Worm (Caenorhabditis elegans) whole organism, L4 larva: ENCODE data around the gene M02D8.7.

Experiments used
- F37D6.2 ChIP-seq: sonication (generic microtip); optimal IDR thresholded peaks from 2 replicates; lab custom pipeline; 2016; ENCODE audit warnings: mild to moderate bottlenecking, missing genetic modification characterization, missing compliant biosample characterization
- R02D3.7 ChIP-seq: fragments of 150-350 bp; sonication (generic microtip); optimal IDR thresholded peaks from 3 replicates; lab custom pipeline; 2014; ENCODE audit warnings: missing biosample characterization, missing genetic modification characterization
- Y48G9A.11 ChIP-seq: fragments of 200-800 bp; sonication (Bioruptor generic); IDR thresholded peaks from 2 replicates; pipeline ENCODE4 v1.3.6; 2022; ENCODE audit warnings: missing genetic modification reagents, missing genetic modification characterization, missing compliant biosample characterization
- ZK337.2 ChIP-seq: fragments of 200-800 bp; sonication (Bioruptor generic); IDR thresholded peaks from 2 replicates; pipeline ENCODE4 v1.3.6; 2022; ENCODE audit warnings: missing genetic modification reagents, missing genetic modification characterization, missing compliant biosample characterization
- attf-4 ChIP-seq: sonication (generic microtip); optimal IDR thresholded peaks from 3 replicates; lab custom pipeline; 2017; ENCODE audit warnings: missing biosample characterization, missing genetic modification characterization
- ceh-28 ChIP-seq: fragments of 150-350 bp; optimal IDR thresholded peaks from 2 replicates; lab custom pipeline; 2014; ENCODE audit warnings: missing biosample characterization, missing genetic modification reagents, missing genetic modification characterization
- ceh-44 ChIP-seq: fragments of 200-800 bp; sonication (Bioruptor generic); IDR thresholded peaks from 2 replicates; pipeline ENCODE4 v1.3.6; 2022; ENCODE audit warnings: missing genetic modification reagents, missing genetic modification characterization, missing compliant biosample characterization
- ceh-62 ChIP-seq: sonication (generic microtip); optimal IDR thresholded peaks from 2 replicates; lab custom pipeline; 2017; ENCODE audit warnings: missing biosample characterization, missing genetic modification characterization
- ces-1 ChIP-seq: fragments of 150-350 bp; sonication (generic microtip); optimal IDR thresholded peaks from 4 replicates; lab custom pipeline; 2014; ENCODE audit warnings: missing biosample characterization, missing genetic modification reagents, missing genetic modification characterization
- ctbp-1 ChIP-seq: fragments of 200-800 bp; sonication (Bioruptor generic); IDR thresholded peaks from 2 replicates; pipeline ENCODE4 v1.3.6; 2022; ENCODE audit warnings: missing genetic modification reagents, missing genetic modification characterization, missing compliant biosample characterization
- daf-12 ChIP-seq: fragments of 150-350 bp; optimal IDR thresholded peaks from 2 replicates; lab custom pipeline; 2014; ENCODE audit warnings: missing biosample characterization, missing genetic modification reagents, missing genetic modification characterization
- daf-16 ChIP-seq, 3 experiments: sonication (generic microtip); optimal IDR thresholded peaks; 2 replicates each; lab custom pipeline; 2016 to 2017; ENCODE audit warnings: missing genetic modification characterization in 3 of 3, missing genetic modification reagents in 3 of 3, mild to moderate bottlenecking in 2 of 3, missing compliant biosample characterization in 2 of 3, missing biosample characterization in 1 of 3, moderate library complexity in 1 of 3
- daf-19 ChIP-seq: fragments of 200-800 bp; sonication (Bioruptor generic); conservative IDR thresholded peaks from 2 replicates; pipeline ENCODE4 v1.3.6; 2022; ENCODE audit warnings: missing genetic modification characterization, missing compliant biosample characterization
- dve-1 ChIP-seq: sonication (generic microtip); optimal IDR thresholded peaks from 2 replicates; lab custom pipeline; 2017; ENCODE audit warnings: antibody characterized with exemption, mild to moderate bottlenecking, missing genetic modification characterization, missing compliant biosample characterization; ENCODE audit not compliant: insufficient read depth
- egl-27 ChIP-seq: sonication (generic microtip); optimal IDR thresholded peaks from 3 replicates; lab custom pipeline; 2017; ENCODE audit warnings: missing biosample characterization, missing genetic modification reagents, missing genetic modification characterization
- egl-43 ChIP-seq: fragments of 200-800 bp; sonication (Bioruptor generic); IDR thresholded peaks from 2 replicates; pipeline ENCODE4 v1.3.6; 2022; ENCODE audit warnings: missing genetic modification reagents, missing genetic modification characterization, missing compliant biosample characterization
- fos-1 ChIP-seq: fragments of 150-350 bp; optimal IDR thresholded peaks from 2 replicates; lab custom pipeline; 2014; ENCODE audit warnings: missing biosample characterization, missing genetic modification characterization
- hif-1 ChIP-seq, 2 experiments: sonication (generic microtip); optimal IDR thresholded peaks; 2 replicates each; lab custom pipeline; 2016 to 2017; ENCODE audit warnings: missing compliant biosample characterization in 2 of 2, missing genetic modification characterization in 2 of 2, missing genetic modification reagents in 2 of 2, missing genotype in 2 of 2, mild to moderate bottlenecking in 1 of 2
- hlh-11 ChIP-seq: fragments of 200-800 bp; sonication (Bioruptor generic); optimal IDR thresholded peaks from 2 replicates; lab custom pipeline; 2018; ENCODE audit warnings: mild to moderate bottlenecking, missing genetic modification characterization, missing compliant biosample characterization
- hlh-30 ChIP-seq: sonication (generic microtip); optimal IDR thresholded peaks from 2 replicates; lab custom pipeline; 2017; ENCODE audit warnings: antibody characterized with exemption, mild to moderate bottlenecking, missing genetic modification characterization, missing compliant biosample characterization; ENCODE audit not compliant: insufficient read depth
- hmg-1.1 ChIP-seq: fragments of 200-800 bp; sonication (Bioruptor generic); IDR thresholded peaks from 2 replicates; pipeline ENCODE4 v1.3.6; 2022; ENCODE audit warnings: missing genetic modification reagents, missing genetic modification characterization, missing compliant biosample characterization
- lim-7 ChIP-seq: fragments of 200-800 bp; sonication (Bioruptor generic); IDR thresholded peaks from 2 replicates; pipeline ENCODE4 v1.3.6; 2022; ENCODE audit warnings: missing genetic modification characterization, missing compliant biosample characterization
- lin-38 ChIP-seq: fragments of 200-800 bp; sonication (Bioruptor generic); IDR thresholded peaks from 2 replicates; pipeline ENCODE4 v1.3.6; 2022; ENCODE audit warnings: missing genetic modification reagents, missing genetic modification characterization, missing compliant biosample characterization
- lir-3 ChIP-seq: sonication (generic microtip); optimal IDR thresholded peaks from 2 replicates; lab custom pipeline; 2016; ENCODE audit warnings: mild to moderate bottlenecking, missing genetic modification characterization, missing compliant biosample characterization
- madf-5 ChIP-seq, 2 experiments: fragments of 200-800 bp; sonication (Bioruptor generic); IDR thresholded peaks; 2 replicates each; pipeline ENCODE4 v1.3.6; 2022; ENCODE audit warnings: missing compliant biosample characterization in 2 of 2, missing genetic modification characterization in 2 of 2
- madf-9 ChIP-seq: fragments of 200-800 bp; sonication (Bioruptor generic); conservative IDR thresholded peaks from 2 replicates; pipeline ENCODE4 v1.3.6; 2022; ENCODE audit warnings: missing genetic modification reagents, missing genetic modification characterization, missing compliant biosample characterization
- mdl-1 ChIP-seq, 2 experiments: fragments of 150-350 bp in 1 of 2; sonication (generic microtip) in 1 of 2; optimal IDR thresholded peaks; 2 replicates each; lab custom pipeline; 2014 to 2017; ENCODE audit warnings: missing biosample characterization in 2 of 2, missing genetic modification characterization in 2 of 2
- mes-2 ChIP-seq: sonication (generic microtip); optimal IDR thresholded peaks from 2 replicates; lab custom pipeline; 2016; ENCODE audit warnings: missing genotype, mild to moderate bottlenecking, missing genetic modification characterization, missing compliant biosample characterization; ENCODE audit not compliant: poor library complexity, severe bottlenecking
- mxl-2 ChIP-seq: fragments of 200-800 bp; sonication (Bioruptor generic); conservative IDR thresholded peaks from 2 replicates; pipeline ENCODE4 v1.3.6; 2022; ENCODE audit warnings: missing genetic modification reagents, missing genetic modification characterization, missing compliant biosample characterization
- nhr-10 ChIP-seq: fragments of 150-350 bp; optimal IDR thresholded peaks from 2 replicates; lab custom pipeline; 2014; ENCODE audit warnings: missing biosample characterization, missing genetic modification characterization
- nhr-102 ChIP-seq: sonication (generic microtip); optimal IDR thresholded peaks from 2 replicates; lab custom pipeline; 2016; ENCODE audit warnings: mild to moderate bottlenecking, missing genetic modification characterization, moderate library complexity, missing compliant biosample characterization
- nhr-11 ChIP-seq: fragments of 150-350 bp; optimal IDR thresholded peaks from 2 replicates; lab custom pipeline; 2014; ENCODE audit warnings: missing biosample characterization, missing genetic modification characterization
- nhr-25 ChIP-seq: sonication (generic microtip); optimal IDR thresholded peaks from 2 replicates; lab custom pipeline; 2017; ENCODE audit warnings: missing genetic modification characterization, mild to moderate bottlenecking, missing compliant biosample characterization, antibody characterized with exemption, moderate library complexity, borderline replicate concordance; ENCODE audit not compliant: insufficient read depth
- nhr-28 ChIP-seq: fragments of 150-350 bp; optimal IDR thresholded peaks from 2 replicates; lab custom pipeline; 2014; ENCODE audit warnings: missing biosample characterization, missing genetic modification characterization
- nhr-42 ChIP-seq: fragments of 200-800 bp; sonication (Bioruptor generic); IDR thresholded peaks from 2 replicates; pipeline ENCODE4 v1.3.6; 2022; ENCODE audit warnings: missing genetic modification characterization, missing compliant biosample characterization
- php-3 ChIP-seq: fragments of 200-800 bp; sonication (Bioruptor generic); IDR thresholded peaks from 2 replicates; pipeline ENCODE4 v1.3.6; 2022; ENCODE audit warnings: missing genetic modification reagents, missing genetic modification characterization, missing compliant biosample characterization
- pqm-1 ChIP-seq: sonication (generic microtip); optimal IDR thresholded peaks from 2 replicates; lab custom pipeline; 2017; ENCODE audit warnings: missing biosample characterization, missing genetic modification characterization
- spr-3 ChIP-seq: fragments of 200-800 bp; sonication (Bioruptor generic); optimal IDR thresholded peaks from 2 replicates; lab custom pipeline; 2018; ENCODE audit warnings: mild to moderate bottlenecking, missing genetic modification characterization, missing compliant biosample characterization
- zfp-3 ChIP-seq: fragments of 200-800 bp; sonication (Bioruptor generic); conservative IDR thresholded peaks from 2 replicates; pipeline ENCODE4 v1.3.6; 2022; ENCODE audit warnings: missing genetic modification reagents, missing genetic modification characterization, missing compliant biosample characterization
- ztf-11 ChIP-seq: fragments of 150-350 bp; optimal IDR thresholded peaks from 2 replicates; lab custom pipeline; 2014; ENCODE audit warnings: missing biosample characterization, missing genetic modification characterization

M02D8.7 gene

DNA sequence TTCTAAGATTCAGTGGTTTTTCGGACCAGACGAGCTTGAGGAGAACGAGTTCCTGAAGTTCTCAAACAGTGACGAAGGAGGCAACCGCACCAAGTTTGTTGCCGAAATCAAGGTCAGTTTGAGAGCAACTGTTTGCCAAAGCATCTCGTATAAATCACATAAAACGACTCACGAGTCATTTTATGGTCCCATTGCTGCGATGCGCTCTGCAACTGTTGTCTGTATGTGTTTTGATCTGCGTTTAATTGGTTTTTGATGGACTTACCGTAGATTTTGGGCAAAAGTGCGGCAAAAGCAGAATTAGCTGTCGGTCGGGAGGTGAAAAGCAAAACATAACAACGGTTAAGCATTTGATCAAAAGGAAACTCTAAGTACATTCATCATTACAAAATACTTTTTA lies 21.2 kb upstream of the M02D8.7 start:
- TF ChIP-seq lin-38 (GFP tag; lab: Robert Waterston, UW) (no peak), fos-1 (tag; lab: Kevin White, UChicago) (no peak), hif-1 (tag; optimal IDR thresholded peaks at IDR 0.05; lab: Kevin White, UChicago) (no peak), nhr-25 (tag; lab: Kevin White, UChicago) (no peak), ceh-28 (tag; lab: Kevin White, UChicago) (no peak), ces-1 (GFP tag; lab: Kevin White, UChicago) (no peak), hlh-11 (tag; lab: Kevin White, UChicago) (peak; percentile 11), php-3 (0 out of 2 replicates have a peak, but pooled peaks have one; percentile 25), R02D3.7 (tag; lab: Kevin White, UChicago) (no peak), daf-16 (GFP tag; optimal IDR thresholded peaks at IDR 0.05; lab: Kevin White, UChicago) (peak in 1 of 2 experiments; percentile 34), daf-16 (tag; optimal IDR thresholded peaks at IDR 0.05; lab: Kevin White, UChicago) (no peak), mxl-2 (GFP tag; lab: Robert Waterston, UW) (no peak)

DNA sequence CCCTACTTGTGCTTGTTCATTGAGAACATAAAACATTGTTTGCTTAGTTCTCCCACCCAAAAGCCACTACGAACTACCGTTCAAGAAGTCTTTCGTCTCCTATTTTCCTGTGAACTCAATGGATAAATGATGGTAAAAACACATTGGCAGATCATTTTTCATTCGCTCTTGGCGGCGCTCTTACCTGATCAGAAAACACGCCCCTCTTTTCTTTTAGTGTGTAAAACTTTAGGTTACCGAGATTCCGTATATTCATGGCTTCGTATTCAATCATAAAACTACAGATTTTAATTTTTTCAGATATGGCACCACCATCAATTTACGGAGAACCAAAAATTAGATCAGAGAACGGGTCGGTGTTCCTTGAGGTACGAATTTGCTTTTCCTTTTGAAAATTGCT lies 20.8 kb upstream of the M02D8.7 start, which contains the start of gene zig-12:
Gene zig-12 (plus strand): TSS at position 301 of the 400 bp plus-strand sequence.
- TF ChIP-seq ceh-44 (no peak), attf-4 (tag; lab: Kevin White, UChicago) (no peak), nhr-25 (tag; lab: Kevin White, UChicago) (no peak), pqm-1 (tag; lab: Kevin White, UChicago) (no peak), ctbp-1 (GFP tag; lab: Robert Waterston, UW) (no peak), madf-5 (GFP tag; IDR thresholded peaks at IDR 0.05; lab: Robert Waterston, UW) (no peak), ztf-11 (tag; lab: Kevin White, UChicago) (no peak), mes-2 (tag; lab: Kevin White, UChicago) (no peak), mdl-1 (tag; optimal IDR thresholded peaks at IDR 0.05; lab: Kevin White, UChicago) (no peak), nhr-102 (tag; lab: Kevin White, UChicago) (no peak), ceh-28 (tag; lab: Kevin White, UChicago) (no peak), zfp-3 (GFP tag; lab: Robert Waterston, UW) (no peak), dve-1 (tag; lab: Kevin White, UChicago) (no peak), hmg-1.1 (GFP tag; lab: Robert Waterston, UW) (no peak), ceh-62 (tag; lab: Kevin White, UChicago) (no peak), madf-9 (GFP tag; lab: Robert Waterston, UW) (no peak), egl-27 (tag; lab: Kevin White, UChicago) (no peak)

DNA sequence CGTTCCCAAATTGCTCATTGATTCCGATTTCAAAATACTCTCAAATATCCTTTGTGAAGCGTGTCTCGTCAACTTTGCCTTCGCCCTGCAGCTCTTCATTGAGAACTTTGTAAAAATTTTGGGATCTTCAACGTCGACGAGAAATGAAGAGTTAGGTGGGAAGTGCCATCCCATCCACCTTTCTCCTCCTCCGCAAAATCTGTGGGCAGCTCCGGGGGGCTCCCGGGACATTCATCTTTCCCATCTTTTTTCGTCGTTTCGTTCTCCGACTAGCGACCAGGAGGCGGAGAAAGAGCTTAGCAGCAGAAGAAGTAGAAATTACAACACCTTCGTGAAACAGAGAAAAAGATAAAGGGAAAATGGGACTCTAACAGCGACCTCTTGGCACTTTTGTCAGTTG lies 20.1 kb upstream of the M02D8.7 start:
- peak; percentile 3 for TF ChIP-seq hlh-11 (tag; lab: Kevin White, UChicago)
- TF ChIP-seq lir-3: no peak
- TF ChIP-seq nhr-11 (tag; lab: Kevin White, UChicago): peak; percentile 4

DNA sequence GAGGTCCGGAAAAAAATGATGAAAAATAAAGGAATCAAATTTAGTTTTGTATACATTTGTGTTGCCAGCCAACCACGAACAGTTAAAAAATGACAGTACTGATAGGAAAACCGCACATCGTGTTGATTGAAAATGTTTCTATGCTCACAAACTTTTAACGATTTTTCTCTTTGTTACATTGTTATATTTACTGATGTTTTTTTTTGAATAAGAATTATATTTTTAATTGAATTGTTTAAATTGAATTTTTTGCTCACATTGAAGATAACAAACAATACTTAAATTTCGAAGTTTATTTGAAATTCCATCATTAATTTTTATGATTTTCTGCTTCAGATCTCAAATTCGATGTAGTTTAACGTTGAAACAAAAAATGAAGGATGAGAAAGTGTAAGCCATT lies 18.7 kb upstream of the M02D8.7 start, which contains the start of gene M02D8.5:
Gene M02D8.5 (minus strand): TSS at position 101 of the 400 bp plus-strand sequence.
- TF ChIP-seq ces-1 (GFP tag; lab: Kevin White, UChicago): no peak
- TF ChIP-seq daf-16 (GFP tag; optimal IDR thresholded peaks at IDR 0.05; lab: Kevin White, UChicago): no peak
- TF ChIP-seq daf-16 (tag; optimal IDR thresholded peaks at IDR 0.05; lab: Kevin White, UChicago): peak; percentile 11
- no peak for TF ChIP-seq nhr-42 (GFP tag; lab: Robert Waterston, UW)

DNA sequence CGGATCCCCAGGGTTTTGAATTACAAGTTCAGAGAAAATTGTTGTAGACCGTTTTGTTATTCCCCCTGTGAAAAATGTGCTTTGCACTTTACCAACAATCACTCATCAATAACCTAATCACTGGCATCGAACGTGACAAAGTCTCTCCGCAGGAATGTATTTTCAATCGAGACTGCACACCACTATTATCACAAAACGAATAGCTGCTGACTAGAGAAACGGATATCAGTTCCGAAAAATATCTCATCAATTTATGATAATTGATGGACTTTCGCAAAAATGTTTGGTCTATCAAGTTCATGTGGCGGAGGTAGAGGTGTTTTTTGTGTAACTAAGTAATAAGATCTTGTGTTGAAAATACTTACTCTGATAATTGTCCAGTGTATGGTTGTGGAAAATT lies 18.3 kb upstream of the M02D8.7 start:
- peak; percentile 42 for TF ChIP-seq nhr-10 (tag; lab: Kevin White, UChicago)
- TF ChIP-seq dve-1 (tag; lab: Kevin White, UChicago): peak; percentile 31
- peak in 1 of 2 experiments; percentile 3 for TF ChIP-seq mdl-1 (tag; optimal IDR thresholded peaks at IDR 0.05; lab: Kevin White, UChicago)
- TF ChIP-seq ctbp-1 (GFP tag; lab: Robert Waterston, UW): no peak
- no peak for TF ChIP-seq Y48G9A.11 (GFP tag; lab: Robert Waterston, UW)
- peak; percentile 34 for TF ChIP-seq nhr-28 (tag; lab: Kevin White, UChicago)
- TF ChIP-seq ceh-28 (tag; lab: Kevin White, UChicago): no peak
- no peak for TF ChIP-seq daf-12 (tag; lab: Kevin White, UChicago)
- no peak for TF ChIP-seq spr-3 (GFP tag; lab: Kevin White, UChicago)
- TF ChIP-seq hif-1 (tag; optimal IDR thresholded peaks at IDR 0.05; lab: Kevin White, UChicago): peak in 1 of 2 experiments; percentile 10
- no peak for TF ChIP-seq ZK337.2 (GFP tag; lab: Robert Waterston, UW)
- TF ChIP-seq hmg-1.1 (GFP tag; lab: Robert Waterston, UW): no peak
- TF ChIP-seq daf-19: no peak
- no peak for TF ChIP-seq F37D6.2 (tag; lab: Kevin White, UChicago)
- peak; percentile 40 for TF ChIP-seq hlh-30
- no peak for TF ChIP-seq lir-3
- TF ChIP-seq lim-7 (GFP tag; lab: Robert Waterston, UW): no peak
- TF ChIP-seq egl-43 (GFP tag; lab: Robert Waterston, UW): no peak
- TF ChIP-seq nhr-42 (GFP tag; lab: Robert Waterston, UW): no peak
